Worm (Caenorhabditis elegans) whole organism, early embryonic: ENCODE data around the gene glb-23.

ENCODE experiments used
- B0310.2 ChIP-seq: sonication (generic microtip); optimal IDR thresholded peaks from 2 replicates; lab custom pipeline; 2016; ENCODE audit warnings: mild to moderate bottlenecking, missing genetic modification characterization, missing compliant biosample characterization
- F13C5.2 ChIP-seq: sonication (generic microtip); optimal IDR thresholded peaks from 2 replicates; lab custom pipeline; 2017; ENCODE audit warnings: mild to moderate bottlenecking, missing genetic modification characterization, inconsistent platforms, missing compliant biosample characterization
- aly-1 ChIP-seq: sonication (generic microtip); optimal IDR thresholded peaks from 2 replicates; lab custom pipeline; 2016; ENCODE audit warnings: missing genetic modification characterization, missing compliant biosample characterization
- ama-1 ChIP-seq: fragments of 150-350 bp; optimal IDR thresholded peaks from 2 replicates; lab custom pipeline; 2014
- ceh-13 ChIP-seq: fragments of 200-800 bp; sonication (Bioruptor generic); optimal IDR thresholded peaks from 2 replicates; lab custom pipeline; 2018; ENCODE audit warnings: mild to moderate bottlenecking, missing genetic modification characterization, missing compliant biosample characterization
- ceh-36 ChIP-seq: sonication (generic microtip); optimal IDR thresholded peaks from 2 replicates; lab custom pipeline; 2016; ENCODE audit warnings: missing genetic modification characterization, inconsistent platforms, missing compliant biosample characterization
- ets-7 ChIP-seq: sonication (generic microtip); optimal IDR thresholded peaks from 2 replicates; lab custom pipeline; 2016; ENCODE audit warnings: missing genotype, missing genetic modification characterization, missing compliant biosample characterization
- flt-1 ChIP-seq: fragments of 200-800 bp; sonication (Bioruptor generic); IDR thresholded peaks from 2 replicates; pipeline ENCODE4 v1.3.6; 2022; ENCODE audit warnings: missing genetic modification characterization, missing compliant biosample characterization
- hmbx-1 ChIP-seq: sonication (generic microtip); optimal IDR thresholded peaks from 2 replicates; lab custom pipeline; 2016; ENCODE audit warnings: mild to moderate bottlenecking, missing genetic modification characterization, missing compliant biosample characterization
- hmg-4 ChIP-seq: fragments of 200-800 bp; sonication (Bioruptor generic); optimal IDR thresholded peaks from 2 replicates; lab custom pipeline; 2018; ENCODE audit warnings: mild to moderate bottlenecking, missing genetic modification characterization, missing compliant biosample characterization
- hnd-1 ChIP-seq: sonication (generic microtip); optimal IDR thresholded peaks from 2 replicates; lab custom pipeline; 2016; ENCODE audit warnings: missing genetic modification characterization, missing compliant biosample characterization
- pes-1 ChIP-seq: fragments of 200-800 bp; sonication (Bioruptor generic); IDR thresholded peaks from 2 replicates; pipeline ENCODE4 v1.3.6; 2022; ENCODE audit warnings: missing genetic modification reagents, missing genetic modification characterization, missing compliant biosample characterization
- scrt-1 ChIP-seq: fragments of 200-800 bp; sonication (Bioruptor generic); IDR thresholded peaks from 2 replicates; pipeline ENCODE4 v1.3.6; 2022; ENCODE audit warnings: missing genetic modification characterization, missing compliant biosample characterization
- sea-1 ChIP-seq: fragments of 200-800 bp; sonication (Bioruptor generic); conservative IDR thresholded peaks from 2 replicates; pipeline ENCODE4 v1.3.6; 2022; ENCODE audit warnings: missing genetic modification characterization, missing compliant biosample characterization
- tbx-11 ChIP-seq: fragments of 200-800 bp; sonication (Bioruptor generic); IDR thresholded peaks from 2 replicates; pipeline ENCODE4 v1.3.6; 2022; ENCODE audit warnings: missing genetic modification characterization, missing compliant biosample characterization
- tbx-37 ChIP-seq: fragments of 200-800 bp; sonication (Bioruptor generic); conservative IDR thresholded peaks from 2 replicates; pipeline ENCODE4 v1.3.6; 2022; ENCODE audit warnings: missing genetic modification reagents, missing genetic modification characterization, missing compliant biosample characterization
- tra-4 ChIP-seq: sonication (generic microtip); optimal IDR thresholded peaks from 2 replicates; lab custom pipeline; 2017; ENCODE audit warnings: missing genetic modification characterization, missing compliant biosample characterization

Gene glb-23

ce11 chrIV:7178942-7179341 is 40.4 kb downstream of the glb-23 start, which contains the start of gene C42D4.3:
C42D4.3 (plus strand) TSS chrIV:7179239.
- no peak for TF ChIP-seq flt-1
- no peak for TF ChIP-seq aly-1
- no peak for TF ChIP-seq ceh-36
- no peak for TF ChIP-seq B0310.2

ce11 chrIV:7176887-7177286 is 42.4 kb downstream of the glb-23 start, which contains the start of gene str-44:
str-44 (plus strand) TSS chrIV:7177187.
- TF ChIP-seq pes-1 (GFP tag; lab: Robert Waterston, UW) = no peak
- no peak for TF ChIP-seq sea-1 (GFP tag; lab: Robert Waterston, UW)
- TF ChIP-seq hmg-4 (GFP tag; lab: Kevin White, UChicago) = no peak
- TF ChIP-seq ceh-36 = no peak
- TF ChIP-seq aly-1 = no peak
- no peak for TF ChIP-seq hmbx-1
- no peak for TF ChIP-seq tbx-37
- TF ChIP-seq flt-1 = no peak
- TF ChIP-seq tbx-11 (GFP tag; lab: Robert Waterston, UW) = no peak
- TF ChIP-seq scrt-1 (GFP tag; lab: Robert Waterston, UW) = no peak
- TF ChIP-seq ets-7 (tag; lab: Kevin White, UChicago) = no peak
- no peak for TF ChIP-seq ceh-13
- TF ChIP-seq hnd-1 (tag; lab: Kevin White, UChicago) = no peak
- TF ChIP-seq ama-1 (lab: Kevin White, UChicago) = no peak
- no peak for TF ChIP-seq tra-4 (tag; lab: Kevin White, UChicago)
- no peak for TF ChIP-seq B0310.2

- TF ChIP-seq ceh-36 (no peak), scrt-1 (GFP tag; lab: Robert Waterston, UW) (no peak), sea-1 (GFP tag; lab: Robert Waterston, UW) (no peak), B0310.2 (no peak), tra-4 (tag; lab: Kevin White, UChicago) (no peak), flt-1 (no peak), hnd-1 (tag; lab: Kevin White, UChicago) (no peak)
Measured at ce11 chrIV:7175346-7175745, 44.0 kb downstream of the glb-23 start, which contains the start of gene C42D4.19. C42D4.19 (plus strand) TSS chrIV:7175646.

ce11 chrIV:7173489-7173888 is 45.8 kb downstream of the glb-23 start, which contains the start of gene str-1:
str-1 (plus strand) TSS chrIV:7173789.
- TF ChIP-seq F13C5.2 (no peak), scrt-1 (GFP tag; lab: Robert Waterston, UW) (no peak), aly-1 (no peak), pes-1 (GFP tag; lab: Robert Waterston, UW) (no peak), hmbx-1 (no peak), sea-1 (GFP tag; lab: Robert Waterston, UW) (no peak), ets-7 (tag; lab: Kevin White, UChicago) (no peak), tbx-11 (GFP tag; lab: Robert Waterston, UW) (no peak), B0310.2 (no peak), flt-1 (no peak), tra-4 (tag; lab: Kevin White, UChicago) (no peak)

- TF ChIP-seq tra-4 (tag; lab: Kevin White, UChicago) (no peak), hmbx-1 (no peak), hnd-1 (tag; lab: Kevin White, UChicago) (no peak), flt-1 (no peak), tbx-11 (GFP tag; lab: Robert Waterston, UW) (no peak), ceh-13 (no peak), pes-1 (GFP tag; lab: Robert Waterston, UW) (no peak), hmg-4 (GFP tag; lab: Kevin White, UChicago) (no peak), sea-1 (GFP tag; lab: Robert Waterston, UW) (no peak), ceh-36 (no peak), scrt-1 (GFP tag; lab: Robert Waterston, UW) (no peak), tbx-37 (no peak)
Measured at ce11 chrIV:7171222-7171621, 48.1 kb downstream of the glb-23 start, which contains the start of gene str-220. str-220 (minus strand) TSS chrIV:7171322.
